Fruit fly (Drosophila melanogaster): Measurements from ENCODE around the gene Men-b.
A peak's percentile ranks its signal among the peaks of the same experiment; 100 is the strongest.

The Men-b gene

DNA sequence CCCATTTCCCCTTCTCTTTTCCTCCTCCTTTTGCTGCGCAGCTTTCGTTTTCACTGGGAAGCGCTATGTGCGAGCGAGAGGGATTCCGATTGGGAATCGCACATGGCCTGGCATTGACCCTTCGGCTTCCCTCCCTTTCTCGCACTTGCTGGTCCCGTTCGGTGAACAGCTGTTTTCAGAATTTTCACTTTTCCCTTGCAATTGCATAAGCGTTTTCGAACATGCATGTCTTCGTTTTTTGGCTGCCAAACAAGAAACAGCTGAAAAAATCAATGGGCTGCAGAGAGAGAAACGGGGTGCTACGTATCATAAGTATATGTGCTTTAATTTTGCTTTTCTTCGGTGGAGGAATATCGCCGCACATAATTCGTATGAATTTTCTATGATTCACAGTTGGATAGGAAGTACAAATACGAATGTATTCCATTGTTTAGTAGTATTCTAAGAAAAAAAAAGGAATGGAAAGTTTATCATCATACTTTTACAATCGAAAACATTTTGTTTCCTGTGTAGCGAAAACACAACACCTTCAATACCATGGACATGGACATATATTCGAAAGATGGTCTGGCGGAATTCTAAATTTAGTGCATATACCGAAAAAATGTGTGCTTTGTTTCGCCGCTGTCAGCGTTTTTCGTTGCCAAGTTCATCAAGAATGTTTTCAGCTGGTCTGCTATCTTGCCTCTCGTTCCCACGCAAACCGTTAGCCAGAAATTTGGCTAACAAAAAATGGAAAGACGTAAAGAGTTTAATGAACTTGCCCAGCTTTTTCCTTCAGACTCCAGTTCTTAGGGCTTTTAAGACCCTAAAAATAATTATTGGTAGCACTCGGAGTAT is 887 bp downstream of the Men-b start (continued):
- TF ChIP-seq salm (tag; optimal IDR thresholded peaks at IDR 0.05) (peak; percentile 37), fd3F (GFP tag; optimal IDR thresholded peaks at IDR 0.05) (peak; percentile 43), gsb-n (tag; optimal IDR thresholded peaks at IDR 0.05) (peak; percentile 6), CG11504 (tag; optimal IDR thresholded peaks at IDR 0.05) (peak; percentile 73), CG13296 (GFP tag; optimal IDR thresholded peaks at IDR 0.05) (peak; percentile 14), CG30431 (GFP tag; optimal IDR thresholded peaks at IDR 0.05) (peak; percentile 19), Adf1 (GFP tag; IDR thresholded peaks at IDR 0.05) (no peak), CG12219 (GFP tag; optimal IDR thresholded peaks at IDR 0.05) (peak; percentile 16), CG9609 (GFP tag; optimal IDR thresholded peaks at IDR 0.05) (peak; percentile 15), CG10543 (GFP tag; optimal IDR thresholded peaks at IDR 0.05) (no peak), E2f2 (GFP tag; IDR thresholded peaks at IDR 0.05) (0 out of 2 replicates have a peak, but pooled peaks have one; percentile 9), fd64A (GFP tag; optimal IDR thresholded peaks at IDR 0.05) (peak; percentile 1), Xrp1 (GFP tag; IDR thresholded peaks at IDR 0.05) (peak; percentile 25; the same call in 1 of the 2 replicates), B-H1 (GFP tag; IDR thresholded peaks at IDR 0.05) (no peak), ash1 (GFP tag; optimal IDR thresholded peaks at IDR 0.05) (no peak), pan (optimal IDR thresholded peaks at IDR 0.05) (no peak), pan (GFP tag; optimal IDR thresholded peaks at IDR 0.05 in 1 of 2, IDR thresholded peaks at IDR 0.05 in 1 of 2) (peak in 1 of 2 experiments; percentile 13), CG8281 (tag; optimal IDR thresholded peaks at IDR 0.05) (no peak), ftz-f1 (GFP tag; optimal IDR thresholded peaks at IDR 0.05) (no peak), CG12659 (GFP tag; optimal IDR thresholded peaks at IDR 0.05) (peak; percentile 34), Sox102F (GFP tag; optimal IDR thresholded peaks at IDR 0.05) (peak; percentile 65), tgo (GFP tag; IDR thresholded peaks at IDR 0.05) (no peak), CG7271 (tag; optimal IDR thresholded peaks at IDR 0.05) (no peak), ind (GFP tag; optimal IDR thresholded peaks at IDR 0.05) (peak; percentile 25), CG6175 (GFP tag; IDR thresholded peaks at IDR 0.05) (no peak), CG42726 (GFP tag; IDR thresholded peaks at IDR 0.05; ENCODE audit: partially characterized antibody) (no peak), so (GFP tag; IDR thresholded peaks at IDR 0.05) (no peak), CkIIα-i1 (GFP tag; IDR thresholded peaks at IDR 0.05) (no peak), CG15514 (GFP tag; optimal IDR thresholded peaks at IDR 0.05) (peak; percentile 37), CG3407 (GFP tag; optimal IDR thresholded peaks at IDR 0.05) (no peak), Sry-δ (GFP tag; optimal IDR thresholded peaks at IDR 0.05) (no peak), mam (GFP tag; optimal IDR thresholded peaks at IDR 0.05) (peak; percentile 20), Asciz (GFP tag; optimal IDR thresholded peaks at IDR 0.05) (peak; percentile 33), knrl (GFP tag; IDR thresholded peaks at IDR 0.05; ENCODE audit: partially characterized antibody) (no peak), NC2β (GFP tag; optimal IDR thresholded peaks at IDR 0.05) (no peak), da (GFP tag; optimal IDR thresholded peaks at IDR 0.05) (no peak), emc (GFP tag; optimal IDR thresholded peaks at IDR 0.05) (no peak), NFAT (GFP tag; IDR thresholded peaks at IDR 0.05) (peak; percentile 24; the same call in 1 of the 2 replicates), CG18476 (GFP tag; optimal IDR thresholded peaks at IDR 0.05) (no peak), vvl (GFP tag; IDR thresholded peaks at IDR 0.05) (peak; percentile 36; the same call in 1 of the 2 replicates), ab (GFP tag; optimal IDR thresholded peaks at IDR 0.05) (no peak), peb (GFP tag; IDR thresholded peaks at IDR 0.05) (no peak), CG31441 (GFP tag; IDR thresholded peaks at IDR 0.05) (peak; percentile 58), zf30C (GFP tag; optimal IDR thresholded peaks at IDR 0.05) (peak; percentile 56), Scr (GFP tag; IDR thresholded peaks at IDR 0.05; ENCODE audit: partially characterized antibody) (no peak), ase (GFP tag; IDR thresholded peaks at IDR 0.05) (no peak), CG17612 (GFP tag; IDR thresholded peaks at IDR 0.05) (no peak), Dll (GFP tag; IDR thresholded peaks at IDR 0.05; ENCODE audit: partially characterized antibody) (no peak), caup (GFP tag; optimal IDR thresholded peaks at IDR 0.05; ENCODE audit: severe bottlenecking) (peak; percentile 47)

Data from whole organism, embryonic.